Worm (Caenorhabditis elegans) whole organism, L1 larva: ENCODE measurements around the gene osm-11.

Experiments used
- ama-1 ChIP-seq: fragments of 150-350 bp; optimal IDR thresholded peaks from 2 replicates; lab custom pipeline; 2014
- nhr-11 ChIP-seq: fragments of 150-350 bp; optimal IDR thresholded peaks from 2 replicates; lab custom pipeline; 2014; ENCODE audit warnings: missing biosample characterization, missing genetic modification characterization
- nhr-12 ChIP-seq: sonication (generic microtip); optimal IDR thresholded peaks from 2 replicates; lab custom pipeline; 2017; ENCODE audit warnings: missing biosample characterization, missing genetic modification characterization
- nhr-76 ChIP-seq: sonication (generic microtip); optimal IDR thresholded peaks from 2 replicates; lab custom pipeline; 2017; ENCODE audit warnings: missing biosample characterization, missing genetic modification characterization
- pax-3 ChIP-seq: fragments of 200-800 bp; sonication (Bioruptor generic); optimal IDR thresholded peaks from 2 replicates; lab custom pipeline; 2018; ENCODE audit warnings: mild to moderate bottlenecking, missing genetic modification characterization, moderate library complexity, missing compliant biosample characterization
- ztf-11 ChIP-seq, 2 experiments: sonication (generic microtip); optimal IDR thresholded peaks; 2 replicates each; lab custom pipeline; 2016 to 2017; ENCODE audit warnings: missing genetic modification characterization in 2 of 2, missing biosample characterization in 1 of 2, missing compliant biosample characterization in 1 of 2

ce11 chrX:17412642-17413041 is 8.7 kb downstream of the osm-11 start:
- TF ChIP-seq ztf-11 (tag; optimal IDR thresholded peaks at IDR 0.05; lab: Kevin White, UChicago) (no peak), nhr-76 (no peak), nhr-12 (tag; lab: Kevin White, UChicago) (no peak), pax-3 (tag; lab: Kevin White, UChicago) (no peak), nhr-11 (no peak), ama-1 (no peak)
